Fruit fly (Drosophila melanogaster) whole organism, embryonic: ENCODE results near the gene CG43147.

Experiments used
- Atf3 ChIP-seq: fragments of 200-800 bp; sonication (Bioruptor generic); optimal IDR thresholded peaks from 3 replicates; lab custom pipeline; 2016; ENCODE audit warnings: missing biosample characterization, missing genetic modification characterization
- CG10209 ChIP-seq: fragments of 200-800 bp; sonication (Bioruptor generic); optimal IDR thresholded peaks from 3 replicates; lab custom pipeline; 2017; ENCODE audit warnings: missing biosample characterization, mild to moderate bottlenecking, missing genetic modification characterization, missing genetic modification reagents
- CG10267 ChIP-seq: fragments of 200-800 bp; sonication (Bioruptor generic); optimal IDR thresholded peaks from 2 replicates; lab custom pipeline; 2018; ENCODE audit warnings: missing biosample characterization, mild to moderate bottlenecking, missing genetic modification characterization, moderate library complexity
- CG10431 ChIP-seq: fragments of 200-800 bp; sonication (Bioruptor generic); optimal IDR thresholded peaks from 3 replicates; lab custom pipeline; 2018; ENCODE audit warnings: missing biosample characterization, mild to moderate bottlenecking, missing genetic modification characterization
- CG12769 ChIP-seq: fragments of 200-800 bp; sonication (Bioruptor generic); optimal IDR thresholded peaks from 2 replicates; lab custom pipeline; 2019; ENCODE audit warnings: missing biosample characterization, mild to moderate bottlenecking, missing genetic modification characterization, moderate library complexity
- CG12942 ChIP-seq: fragments of 200-800 bp; sonication (Bioruptor generic); optimal IDR thresholded peaks from 3 replicates; lab custom pipeline; 2016; ENCODE audit warnings: missing biosample characterization, missing genetic modification characterization
- CG13296 ChIP-seq: fragments of 200-800 bp; sonication (Bioruptor generic); optimal IDR thresholded peaks from 3 replicates; lab custom pipeline; 2018; ENCODE audit warnings: missing biosample characterization, mild to moderate bottlenecking, missing genetic modification characterization
- CG15696 ChIP-seq: fragments of 200-800 bp; sonication (Bioruptor generic); optimal IDR thresholded peaks from 2 replicates; lab custom pipeline; 2019; ENCODE audit warnings: missing biosample characterization, mild to moderate bottlenecking, missing genetic modification characterization, moderate library complexity
- CG17359 ChIP-seq: fragments of 200-800 bp; sonication (Bioruptor generic); optimal IDR thresholded peaks from 3 replicates; lab custom pipeline; 2018; ENCODE audit warnings: missing biosample characterization, mild to moderate bottlenecking, missing genetic modification characterization, moderate library complexity
- CG18011 ChIP-seq: fragments of 200-800 bp; sonication (Bioruptor generic); optimal IDR thresholded peaks from 2 replicates; lab custom pipeline; 2017; ENCODE audit warnings: missing biosample characterization, missing genetic modification characterization, mild to moderate bottlenecking, moderate library complexity, missing genotype
- CG34224 ChIP-seq: fragments of 200-800 bp; sonication (Bioruptor generic); IDR thresholded peaks from 3 replicates; pipeline ENCODE4 v1.3.6; 2022; ENCODE audit warnings: missing biosample characterization, missing genetic modification characterization; ENCODE audit not compliant: partially characterized antibody
- CG4707 ChIP-seq: fragments of 200-800 bp; sonication (Bioruptor generic); optimal IDR thresholded peaks from 2 replicates; lab custom pipeline; 2018; ENCODE audit warnings: missing biosample characterization, mild to moderate bottlenecking, missing genetic modification characterization, moderate library complexity
- CG4730 ChIP-seq: fragments of 200-800 bp; sonication (Bioruptor generic); IDR thresholded peaks from 2 replicates; pipeline ENCODE4 v1.3.6; 2022; ENCODE audit warnings: missing biosample characterization, missing genetic modification characterization
- CG5180 ChIP-seq: fragments of 200-800 bp; sonication (Bioruptor generic); optimal IDR thresholded peaks from 3 replicates; lab custom pipeline; 2017; ENCODE audit warnings: missing biosample characterization, missing genetic modification characterization, mild to moderate bottlenecking, moderate library complexity, missing genetic modification reagents
- CG8359 ChIP-seq: fragments of 200-800 bp; sonication (Bioruptor generic); optimal IDR thresholded peaks from 2 replicates; lab custom pipeline; 2017; ENCODE audit warnings: missing biosample characterization, mild to moderate bottlenecking, missing genetic modification characterization, borderline replicate concordance
- Deaf1 ChIP-seq: fragments of 200-800 bp; optimal IDR thresholded peaks from 3 replicates; lab custom pipeline; 2019; ENCODE audit warnings: missing biosample characterization, mild to moderate bottlenecking, missing genetic modification characterization, moderate library complexity
- Dip2 ChIP-seq: fragments of 200-800 bp; sonication (Bioruptor generic); IDR thresholded peaks from 2 replicates; pipeline ENCODE4 v1.3.6; 2022; ENCODE audit warnings: missing biosample characterization, missing genetic modification characterization
- Ets97D ChIP-seq: fragments of 200-800 bp; sonication (Bioruptor generic); optimal IDR thresholded peaks from 3 replicates; lab custom pipeline; 2016; ENCODE audit warnings: missing biosample characterization, missing genetic modification characterization
- HLH3B ChIP-seq: fragments of 200-800 bp; sonication (Bioruptor generic); IDR thresholded peaks from 2 replicates; pipeline ENCODE4 v1.3.6; 2022; ENCODE audit warnings: missing biosample characterization, missing genetic modification characterization
- Mad ChIP-seq: fragments of 200-800 bp; sonication (Bioruptor generic); optimal IDR thresholded peaks from 2 replicates; lab custom pipeline; 2016; ENCODE audit warnings: missing biosample characterization, missing genetic modification characterization
- Med ChIP-seq: fragments of 200-800 bp; sonication (Bioruptor generic); peaks from one replicate; lab custom pipeline; 2016; ENCODE audit warnings: missing biosample characterization, missing genetic modification characterization, mild to moderate bottlenecking, inconsistent platforms, moderate library complexity
- Optix ChIP-seq: fragments of 200-800 bp; sonication (Bioruptor generic); IDR thresholded peaks from 3 replicates; pipeline ENCODE4 v1.3.6; 2022; ENCODE audit warnings: missing biosample characterization, missing genetic modification characterization
- Sin3A ChIP-seq: fragments of >200 bp; optimal IDR thresholded peaks from 2 replicates; lab custom pipeline; 2018
- Usf ChIP-seq: fragments of 200-800 bp; sonication (Bioruptor generic); optimal IDR thresholded peaks from 2 replicates; lab custom pipeline; 2017; ENCODE audit warnings: missing genotype, missing biosample characterization, missing genetic modification characterization
- btn ChIP-seq: fragments of 200-800 bp; sonication (Bioruptor generic); optimal IDR thresholded peaks from 2 replicates; lab custom pipeline; 2016; ENCODE audit warnings: missing biosample characterization, missing genetic modification characterization
- dati ChIP-seq: fragments of 200-800 bp; sonication (Bioruptor generic); IDR thresholded peaks from 2 replicates; pipeline ENCODE4 v1.3.6; 2022; ENCODE audit warnings: missing biosample characterization, missing genetic modification characterization
- ems ChIP-seq: fragments of 200-800 bp; sonication (Bioruptor generic); optimal IDR thresholded peaks from 3 replicates; lab custom pipeline; 2016; ENCODE audit warnings: missing biosample characterization, missing genetic modification characterization
- ftz-f1 ChIP-seq: fragments of 200-800 bp; sonication (Bioruptor generic); optimal IDR thresholded peaks from 2 replicates; lab custom pipeline; 2016; ENCODE audit warnings: missing biosample characterization, missing genetic modification characterization
- kay ChIP-seq: fragments of 200-800 bp; sonication (Bioruptor generic); optimal IDR thresholded peaks from 2 replicates; lab custom pipeline; 2016; ENCODE audit warnings: missing biosample characterization, missing genetic modification characterization
- maf-S ChIP-seq: fragments of 200-800 bp; sonication (Bioruptor generic); optimal IDR thresholded peaks from 2 replicates; lab custom pipeline; 2016; ENCODE audit warnings: missing biosample characterization, missing genetic modification characterization
- nom ChIP-seq: fragments of 200-800 bp; sonication (Bioruptor generic); optimal IDR thresholded peaks from 2 replicates; lab custom pipeline; 2017; ENCODE audit warnings: missing biosample characterization, missing genetic modification characterization, mild to moderate bottlenecking, moderate library complexity, missing genetic modification reagents
- pfk ChIP-seq: fragments of 200-800 bp; sonication (Bioruptor generic); optimal IDR thresholded peaks from 2 replicates; lab custom pipeline; 2018; ENCODE audit warnings: missing biosample characterization, mild to moderate bottlenecking, missing genetic modification characterization, moderate library complexity
- prd ChIP-seq, 3 experiments: fragments of >200 bp in 2 of 3; fragments of 200-800 bp in 1 of 3; sonication (Bioruptor generic) in 1 of 3; optimal IDR thresholded peaks in 2 of 3; IDR thresholded peaks in 1 of 3; 2 replicates in 2 of 3; 3 replicates in 1 of 3; pipeline versions ENCODE4 v1.3.6 to Lab custom; 2017 to 2022; ENCODE audit warnings: missing biosample characterization in 1 of 3, missing genetic modification characterization in 1 of 3
- rib ChIP-seq: fragments of 200-800 bp; sonication (Bioruptor generic); IDR thresholded peaks from 2 replicates; pipeline ENCODE4 v1.3.6; 2022; ENCODE audit warnings: missing biosample characterization, missing genetic modification characterization
- row ChIP-seq: fragments of 200-800 bp; sonication (Bioruptor generic); IDR thresholded peaks from 3 replicates; pipeline ENCODE4 v1.3.6; 2022; ENCODE audit warnings: missing biosample characterization, missing genetic modification characterization
- schlank ChIP-seq: fragments of 200-800 bp; sonication (Bioruptor generic); optimal IDR thresholded peaks from 2 replicates; lab custom pipeline; 2018; ENCODE audit warnings: missing biosample characterization, mild to moderate bottlenecking, missing genetic modification characterization
- sens ChIP-seq: fragments of 200-800 bp; sonication (Bioruptor generic); peaks from one replicate; lab custom pipeline; 2016; ENCODE audit warnings: missing biosample characterization, missing genetic modification characterization
- so ChIP-seq: fragments of 200-800 bp; sonication (Bioruptor generic); IDR thresholded peaks from 3 replicates; pipeline ENCODE4 v1.3.6; 2022; ENCODE audit warnings: missing biosample characterization, missing genetic modification characterization
- vfl ChIP-seq: fragments of 200-800 bp; sonication (Bioruptor generic); optimal IDR thresholded peaks from 2 replicates; lab custom pipeline; 2016; ENCODE audit warnings: missing biosample characterization, missing genetic modification characterization
- zen ChIP-seq: fragments of 200-800 bp; sonication (Bioruptor generic); optimal IDR thresholded peaks from 3 replicates; lab custom pipeline; 2018; ENCODE audit warnings: missing biosample characterization, mild to moderate bottlenecking, missing genetic modification characterization, moderate library complexity

CG43147 gene

DNA sequence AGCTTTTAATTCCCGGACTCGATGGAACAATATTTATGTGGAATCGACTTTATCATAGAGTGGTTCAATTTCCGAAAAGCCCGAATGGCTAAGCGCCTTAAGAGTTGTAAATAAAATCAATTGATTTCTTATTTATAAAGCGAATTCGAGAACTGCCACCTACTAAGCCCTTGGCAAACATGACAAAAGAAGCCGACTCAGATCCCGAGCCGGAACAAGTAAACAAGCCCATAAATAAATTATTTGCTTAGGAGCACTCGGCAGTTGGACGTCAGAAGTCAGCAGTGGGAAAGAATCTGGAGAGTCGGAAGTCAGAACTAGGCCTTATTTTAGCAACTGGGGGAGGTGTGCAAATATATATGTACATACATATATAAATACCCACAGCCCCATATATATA is 40.3 kb downstream of the CG43147 start (continued):
- no peak for TF ChIP-seq Mad (GFP tag; lab: Kevin White, UChicago)
- TF ChIP-seq CG12769 (tag; lab: Kevin White, UChicago) = no peak

- no peak for TF ChIP-seq ems (GFP tag; lab: Kevin White, UChicago)
- no peak for TF ChIP-seq maf-S
- no peak for TF ChIP-seq Dip2 (GFP tag; lab: Robert Waterston, UW)
- no peak for TF ChIP-seq so (GFP tag; lab: Robert Waterston, UW)
- no peak for TF ChIP-seq CG12942 (GFP tag; lab: Kevin White, UChicago)
- TF ChIP-seq Ets97D (GFP tag; lab: Kevin White, UChicago) = no peak
- no peak for TF ChIP-seq Deaf1
- TF ChIP-seq btn = no peak
- no peak for TF ChIP-seq CG4707 (GFP tag; lab: Kevin White, UChicago)
- no peak for TF ChIP-seq Usf
- no peak for TF ChIP-seq dati (GFP tag; lab: Robert Waterston, UW)
- no peak for TF ChIP-seq zen (tag; lab: Kevin White, UChicago)
- TF ChIP-seq vfl (GFP tag; lab: Kevin White, UChicago) = no peak
These were observed 43.8 kb downstream of the CG43147 start for dm6 chr3L:13256159-13256558.

DNA sequence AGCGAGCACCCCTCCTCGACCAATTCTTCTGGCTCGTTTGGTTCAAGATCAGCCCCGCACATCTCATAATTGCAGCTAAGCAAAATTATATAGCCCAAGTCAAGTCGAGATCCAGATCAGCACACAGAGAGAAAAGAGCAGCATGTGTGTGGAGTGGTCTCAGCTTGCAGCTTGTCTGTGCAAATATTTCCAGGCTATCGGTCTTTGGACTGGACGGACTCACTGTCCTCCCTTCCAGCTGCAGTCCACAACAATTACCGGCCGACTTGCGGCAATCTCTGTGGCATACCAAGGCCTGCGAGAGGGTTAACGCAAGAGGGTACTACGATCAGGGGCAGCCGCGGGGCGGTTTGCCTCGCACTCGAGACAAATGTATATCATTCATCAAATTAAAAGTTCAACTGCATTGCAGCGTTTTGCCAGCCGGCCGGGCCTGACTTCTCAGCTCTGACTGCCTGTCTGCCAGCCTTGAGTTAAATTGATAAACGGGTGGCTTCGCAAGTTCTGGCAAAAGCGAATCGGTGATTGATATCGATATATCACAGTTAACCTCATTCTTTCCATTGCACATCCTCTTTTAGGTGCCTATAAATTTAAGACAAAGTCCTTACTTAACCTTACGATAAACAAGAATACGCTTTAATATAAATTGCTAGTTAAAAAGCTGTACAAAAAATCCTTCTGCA is 44.4 kb downstream of the CG43147 start:
- no peak for TF ChIP-seq CG18011 (GFP tag; lab: Kevin White, UChicago)
- no peak for TF ChIP-seq CG34224 (GFP tag; lab: Robert Waterston, UW)
- no peak for TF ChIP-seq CG13296 (GFP tag; lab: Kevin White, UChicago)
- TF ChIP-seq ftz-f1 = no peak
- no peak for TF ChIP-seq CG10209 (GFP tag; lab: Kevin White, UChicago)
- 0 out of 3 replicates have a peak, but pooled peaks have one; percentile 6 for TF ChIP-seq Optix (GFP tag; lab: Robert Waterston, UW)
- no peak for TF ChIP-seq CG4730 (GFP tag; lab: Robert Waterston, UW)
- no peak for TF ChIP-seq CG10267 (tag; lab: Kevin White, UChicago)
- no peak for TF ChIP-seq CG10431 (GFP tag; lab: Kevin White, UChicago)
- TF ChIP-seq CG17359 (tag; lab: Kevin White, UChicago) = no peak
- no peak for TF ChIP-seq nom (GFP tag; lab: Kevin White, UChicago)
- TF ChIP-seq CG12942 (GFP tag; lab: Kevin White, UChicago) = no peak
- TF ChIP-seq prd (optimal IDR thresholded peaks at IDR 0.05; lab: Kevin White, UChicago) = no peak
- TF ChIP-seq prd (GFP tag; IDR thresholded peaks at IDR 0.05; lab: Robert Waterston, UW) = no peak
- no peak for TF ChIP-seq CG15696 (tag; lab: Kevin White, UChicago)
- TF ChIP-seq HLH3B = no peak
- no peak for TF ChIP-seq Sin3A (lab: Kevin White, UChicago)
- peak; percentile 23 for TF ChIP-seq Med (GFP tag; lab: Kevin White, UChicago)
- TF ChIP-seq rib (GFP tag; lab: Robert Waterston, UW) = 0 out of 2 replicates have a peak, but pooled peaks have one; percentile 23
- TF ChIP-seq CG5180 (GFP tag; lab: Kevin White, UChicago) = no peak
- TF ChIP-seq Atf3 (GFP tag; lab: Kevin White, UChicago) = no peak
- TF ChIP-seq CG8359 (GFP tag; lab: Kevin White, UChicago) = no peak
- no peak for TF ChIP-seq sens (GFP tag; lab: Kevin White, UChicago)
- no peak for TF ChIP-seq schlank (tag; lab: Kevin White, UChicago)
- TF ChIP-seq pfk (GFP tag; lab: Kevin White, UChicago) = no peak
- TF ChIP-seq row (GFP tag; lab: Robert Waterston, UW) = no peak
- TF ChIP-seq kay = no peak
- TF ChIP-seq, all 482 proteins: peak for 3
